Fruit fly (Drosophila melanogaster) whole organism, prepupa: ENCODE data around the gene yata.

Experiments
- Blimp-1 ChIP-seq: fragments of 200-800 bp; sonication (Bioruptor generic); optimal IDR thresholded peaks from 3 replicates; lab custom pipeline; 2017; ENCODE audit warnings: missing biosample characterization, missing genetic modification characterization, mild to moderate bottlenecking, moderate library complexity, missing genetic modification reagents
- CG10669 ChIP-seq: fragments of 200-800 bp; sonication (Bioruptor generic); optimal IDR thresholded peaks from 3 replicates; lab custom pipeline; 2018; ENCODE audit warnings: missing biosample characterization, mild to moderate bottlenecking, missing genetic modification characterization, moderate library complexity
- CG11294 ChIP-seq: fragments of 200-800 bp; sonication (Bioruptor generic); IDR thresholded peaks from 2 replicates; pipeline ENCODE4 v1.3.6; 2022; ENCODE audit warnings: missing biosample characterization, missing genetic modification characterization
- CG11762 ChIP-seq: fragments of 200-800 bp; sonication (Bioruptor generic); optimal IDR thresholded peaks from 3 replicates; lab custom pipeline; 2016; ENCODE audit warnings: missing biosample characterization, missing genetic modification characterization; ENCODE audit not compliant: insufficient read depth
- CG15336 ChIP-seq: fragments of 200-800 bp; sonication (Bioruptor generic); IDR thresholded peaks from 2 replicates; pipeline ENCODE4 v1.3.6; 2022; ENCODE audit warnings: missing biosample characterization, missing genetic modification characterization
- CG16779 ChIP-seq: fragments of 200-800 bp; sonication (Bioruptor generic); optimal IDR thresholded peaks from 3 replicates; lab custom pipeline; 2017; ENCODE audit warnings: missing biosample characterization, mild to moderate bottlenecking, missing genetic modification characterization
- CG32006 ChIP-seq: fragments of 200-800 bp; sonication (Bioruptor generic); optimal IDR thresholded peaks from 3 replicates; lab custom pipeline; 2017; ENCODE audit warnings: missing biosample characterization, mild to moderate bottlenecking, missing genetic modification characterization
- CG4318 ChIP-seq: fragments of 200-800 bp; sonication (Bioruptor generic); optimal IDR thresholded peaks from 3 replicates; lab custom pipeline; 2017; ENCODE audit warnings: missing biosample characterization, mild to moderate bottlenecking, missing genetic modification characterization
- CG6276 ChIP-seq: fragments of 200-800 bp; sonication (Bioruptor generic); optimal IDR thresholded peaks from 2 replicates; lab custom pipeline; 2017; ENCODE audit warnings: missing biosample characterization, mild to moderate bottlenecking, missing genetic modification characterization
- CG6854 ChIP-seq: fragments of 200-800 bp; sonication (Bioruptor generic); optimal IDR thresholded peaks from 2 replicates; lab custom pipeline; 2017; ENCODE audit warnings: missing biosample characterization, mild to moderate bottlenecking, missing genetic modification characterization
- CG7368 ChIP-seq: fragments of 200-800 bp; sonication (Bioruptor generic); optimal IDR thresholded peaks from 3 replicates; lab custom pipeline; 2016; ENCODE audit warnings: missing biosample characterization, missing genetic modification characterization
- CG8119 ChIP-seq: fragments of 200-800 bp; sonication (Bioruptor generic); IDR thresholded peaks from 3 replicates; pipeline ENCODE4 v1.3.6; 2022; ENCODE audit warnings: missing biosample characterization, missing genetic modification characterization
- Eip75B ChIP-seq: fragments of 200-800 bp; sonication (Bioruptor generic); optimal IDR thresholded peaks from 3 replicates; lab custom pipeline; 2016; ENCODE audit warnings: missing biosample characterization, missing genetic modification characterization
- Eip93F ChIP-seq: fragments of 200-800 bp; sonication (Bioruptor generic); optimal IDR thresholded peaks from 2 replicates; lab custom pipeline; 2016; ENCODE audit warnings: missing biosample characterization, mild to moderate bottlenecking, missing genetic modification characterization
- Hr39 ChIP-seq: fragments of 200-800 bp; sonication (Bioruptor generic); optimal IDR thresholded peaks from 2 replicates; lab custom pipeline; 2016; ENCODE audit warnings: missing biosample characterization, missing genetic modification characterization
- Hr4 ChIP-seq: fragments of 200-800 bp; sonication (Bioruptor generic); optimal IDR thresholded peaks from 3 replicates; lab custom pipeline; 2016; ENCODE audit warnings: missing biosample characterization, missing genetic modification characterization
- Met ChIP-seq: fragments of 200-800 bp; sonication (Bioruptor generic); optimal IDR thresholded peaks from 3 replicates; lab custom pipeline; 2016; ENCODE audit warnings: missing biosample characterization, missing genetic modification characterization
- OdsH ChIP-seq: fragments of 200-800 bp; sonication (Bioruptor generic); optimal IDR thresholded peaks from 3 replicates; lab custom pipeline; 2016; ENCODE audit warnings: missing biosample characterization, missing genetic modification characterization
- Sox102F ChIP-seq: fragments of 200-800 bp; sonication (Bioruptor generic); optimal IDR thresholded peaks from 2 replicates; lab custom pipeline; 2016; ENCODE audit warnings: missing biosample characterization, mild to moderate bottlenecking, missing genetic modification characterization
- Sox14 ChIP-seq: fragments of 200-800 bp; sonication (Bioruptor generic); optimal IDR thresholded peaks from 3 replicates; lab custom pipeline; 2016; ENCODE audit warnings: missing biosample characterization, missing genetic modification characterization
- acj6 ChIP-seq: fragments of 200-800 bp; sonication (Bioruptor generic); optimal IDR thresholded peaks from 3 replicates; lab custom pipeline; 2016; ENCODE audit warnings: missing biosample characterization, missing genetic modification characterization
- cyc ChIP-seq: fragments of 200-800 bp; sonication (Bioruptor generic); optimal IDR thresholded peaks from 3 replicates; lab custom pipeline; 2016; ENCODE audit warnings: missing biosample characterization, missing genetic modification characterization
- dac ChIP-seq: fragments of 200-800 bp; sonication (Bioruptor generic); optimal IDR thresholded peaks from 2 replicates; lab custom pipeline; 2017; ENCODE audit warnings: missing biosample characterization, mild to moderate bottlenecking, missing genetic modification characterization
- esn ChIP-seq: fragments of 200-800 bp; sonication (Bioruptor generic); optimal IDR thresholded peaks from 2 replicates; lab custom pipeline; 2016; ENCODE audit warnings: missing biosample characterization, mild to moderate bottlenecking, missing genetic modification characterization, moderate library complexity
- fd85E ChIP-seq: fragments of 200-800 bp; sonication (Bioruptor generic); optimal IDR thresholded peaks from 3 replicates; lab custom pipeline; 2016; ENCODE audit warnings: missing biosample characterization, missing genetic modification characterization
- fkh ChIP-seq: fragments of 200-800 bp; sonication (Bioruptor generic); optimal IDR thresholded peaks from 3 replicates; lab custom pipeline; 2017; ENCODE audit warnings: missing biosample characterization, mild to moderate bottlenecking, missing genetic modification characterization, moderate library complexity
- lz ChIP-seq: fragments of 200-800 bp; sonication (Bioruptor generic); optimal IDR thresholded peaks from 3 replicates; lab custom pipeline; 2016; ENCODE audit warnings: missing biosample characterization, missing genetic modification characterization
- net ChIP-seq: fragments of 200-800 bp; sonication (Bioruptor generic); optimal IDR thresholded peaks from 3 replicates; lab custom pipeline; 2016; ENCODE audit warnings: missing biosample characterization, missing genetic modification characterization
- salr ChIP-seq, 2 experiments: fragments of 200-800 bp; sonication (Bioruptor generic); optimal IDR thresholded peaks; 3 replicates each; lab custom pipeline; 2016 to 2018; ENCODE audit warnings: missing biosample characterization in 2 of 2, missing genetic modification characterization in 2 of 2, mild to moderate bottlenecking in 1 of 2
- ss ChIP-seq, 2 experiments: fragments of 200-800 bp; sonication (Bioruptor generic); optimal IDR thresholded peaks; 2 replicates in 1 of 2; 3 replicates in 1 of 2; lab custom pipeline; 2017 to 2018; ENCODE audit warnings: mild to moderate bottlenecking in 2 of 2, missing biosample characterization in 2 of 2, missing genetic modification characterization in 2 of 2, moderate library complexity in 1 of 2
- svp ChIP-seq: fragments of 200-800 bp; sonication (Bioruptor generic); peaks from one replicate; lab custom pipeline; 2016; ENCODE audit warnings: missing biosample characterization, missing genetic modification characterization
- topi ChIP-seq: fragments of 200-800 bp; sonication (Bioruptor generic); optimal IDR thresholded peaks from 3 replicates; lab custom pipeline; 2016; ENCODE audit warnings: missing biosample characterization, missing genetic modification characterization
- vri ChIP-seq: fragments of 200-800 bp; sonication (Bioruptor generic); optimal IDR thresholded peaks from 3 replicates; lab custom pipeline; 2016; ENCODE audit warnings: missing biosample characterization, mild to moderate bottlenecking, missing genetic modification characterization

Gene yata

dm6 chr3R:29786016-29786996 lies 37.3 kb downstream of the yata start (continued):
- TF ChIP-seq CG15336 (GFP tag; lab: Robert Waterston, UW) = peak; percentile 64
- peak; percentile 55 for TF ChIP-seq acj6
- TF ChIP-seq CG6854 = peak; percentile 46
- no peak for TF ChIP-seq dac (GFP tag; lab: Kevin White, UChicago)
- peak; percentile 74 for TF ChIP-seq CG7368
- TF ChIP-seq ss (GFP tag; optimal IDR thresholded peaks at IDR 0.05; lab: Kevin White, UChicago) = peak in 1 of 2 experiments; percentile 60
- peak; percentile 82 for TF ChIP-seq Eip75B (GFP tag; lab: Kevin White, UChicago)
- TF ChIP-seq CG32006 = peak; percentile 24
- peak; percentile 38 for TF ChIP-seq net (GFP tag; lab: Kevin White, UChicago)
- peak; percentile 77 for TF ChIP-seq lz
- TF ChIP-seq CG10669 (GFP tag; lab: Kevin White, UChicago) = peak; percentile 66
- no peak for TF ChIP-seq fkh (GFP tag; lab: Kevin White, UChicago)
- peak; percentile 84 for TF ChIP-seq esn
- TF ChIP-seq Blimp-1 (GFP tag; lab: Kevin White, UChicago) = peak; percentile 64
- no peak for TF ChIP-seq Hr4 (GFP tag; lab: Kevin White, UChicago)
- peak; percentile 46 for TF ChIP-seq OdsH
- TF ChIP-seq topi = peak; percentile 95
- TF ChIP-seq CG16779 = peak; percentile 24
- TF ChIP-seq, all 60 proteins: peak for 49

dm6 chr3R:29787891-29788549 lies 39.0 kb downstream of the yata start:
- TF ChIP-seq svp = peak; percentile 77
- TF ChIP-seq Eip93F (GFP tag; lab: Kevin White, UChicago) = peak; percentile 5
- peak; percentile 18 for TF ChIP-seq vri (GFP tag; lab: Kevin White, UChicago)
- peak; percentile 43 for TF ChIP-seq esn
- peak; percentile 38 for TF ChIP-seq topi
- TF ChIP-seq cyc = no peak
- TF ChIP-seq CG6854 = peak; percentile 56
- TF ChIP-seq Met (GFP tag; lab: Kevin White, UChicago) = peak; percentile 15
- peak; percentile 65 for TF ChIP-seq Blimp-1 (GFP tag; lab: Kevin White, UChicago)
- peak; percentile 18 for TF ChIP-seq Sox14 (GFP tag; lab: Kevin White, UChicago)
- no peak for TF ChIP-seq fd85E
- peak; percentile 33 for TF ChIP-seq Sox102F
- no peak for TF ChIP-seq CG4318 (GFP tag; lab: Kevin White, UChicago)

dm6 chr3R:29790183-29790582 lies 41.2 kb downstream of the yata start:
- TF ChIP-seq CG6276 (GFP tag; lab: Kevin White, UChicago) = no peak
- TF ChIP-seq CG11762 (GFP tag; lab: Kevin White, UChicago) = no peak
- TF ChIP-seq CG11294 (GFP tag; lab: Robert Waterston, UW) = no peak
- TF ChIP-seq CG6854 = no peak
- TF ChIP-seq CG8119 (GFP tag; lab: Robert Waterston, UW) = no peak
- TF ChIP-seq Hr39 (GFP tag; lab: Kevin White, UChicago) = no peak
- no peak for TF ChIP-seq salr (GFP tag; optimal IDR thresholded peaks at IDR 0.05; lab: Kevin White, UChicago)
- TF ChIP-seq Met (GFP tag; lab: Kevin White, UChicago) = no peak
